Worm (Caenorhabditis elegans) whole organism, midembryonic: ENCODE measurements around the gene tsp-2.

ENCODE experiments used
- flt-1 ChIP-seq: fragments of 200-800 bp; sonication (Bioruptor generic); IDR thresholded peaks from 2 replicates; pipeline ENCODE4 v1.3.6; 2022; ENCODE audit warnings: missing genetic modification characterization, missing compliant biosample characterization
- klf-2 ChIP-seq: fragments of 200-800 bp; sonication (Bioruptor generic); conservative IDR thresholded peaks from 2 replicates; pipeline ENCODE4 v1.3.6; 2022; ENCODE audit warnings: missing genetic modification reagents, missing genetic modification characterization, missing compliant biosample characterization

DNA sequence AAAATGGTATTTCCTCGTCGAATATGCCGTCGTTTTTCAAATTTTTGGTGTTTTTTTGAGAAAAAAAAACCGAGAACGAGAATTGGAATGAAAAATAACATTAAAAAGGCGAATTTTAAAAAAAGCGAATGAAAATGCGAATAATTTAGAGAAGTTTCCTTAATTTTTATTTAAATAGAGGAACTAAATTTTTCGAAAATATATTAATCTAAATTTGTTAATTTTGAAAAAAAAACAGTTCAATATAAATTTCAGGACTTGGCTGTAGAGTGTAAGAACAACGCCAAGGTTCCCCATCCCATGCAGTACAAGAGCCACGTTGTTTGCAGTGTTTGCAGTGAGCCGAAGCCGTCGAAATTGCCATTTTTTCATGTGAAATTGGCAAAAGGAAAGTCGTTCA is 47.2 kb downstream of the tsp-2 start, which contains the start of gene C50C3.19:
- no peak for TF ChIP-seq klf-2 (GFP tag; lab: Robert Waterston, UW)
- TF ChIP-seq flt-1 (GFP tag; lab: Robert Waterston, UW) = no peak
